Worm (Caenorhabditis elegans): ENCODE measurements around the gene clec-178.

clec-178 gene

ce11 chrIV:5605225-5605624 lies 48.5 kb upstream of the clec-178 start:
- TF ChIP-seq sem-4 (tag; optimal IDR thresholded peaks at IDR 0.05) (peak; percentile 19), egl-27 (tag; optimal IDR thresholded peaks at IDR 0.05) (no peak), gmeb-1 (tag; optimal IDR thresholded peaks at IDR 0.05) (no peak), nhr-129 (tag; optimal IDR thresholded peaks at IDR 0.05) (peak; percentile 19), elt-1 (tag; optimal IDR thresholded peaks at IDR 0.05) (no peak), alr-1 (tag; optimal IDR thresholded peaks at IDR 0.05) (no peak), skn-1 (tag; optimal IDR thresholded peaks at IDR 0.05) (no peak), lin-13 (GFP tag; optimal IDR thresholded peaks at IDR 0.05) (no peak), unc-39 (tag; optimal IDR thresholded peaks at IDR 0.05) (no peak), nhr-10 (tag; optimal IDR thresholded peaks at IDR 0.05) (no peak), F13H6.1 (tag; optimal IDR thresholded peaks at IDR 0.05) (no peak), sma-3 (GFP tag; optimal IDR thresholded peaks at IDR 0.05) (peak; percentile 38), unc-62 (GFP tag; optimal IDR thresholded peaks at IDR 0.05) (no peak), Y55F3AM.14 (GFP tag; optimal IDR thresholded peaks at IDR 0.05) (no peak), zag-1 (tag; optimal IDR thresholded peaks at IDR 0.05) (no peak), unc-55 (GFP tag; optimal IDR thresholded peaks at IDR 0.05) (peak; percentile 12), fos-1 (tag; optimal IDR thresholded peaks at IDR 0.05) (peak; percentile 28), ceh-16 (tag; optimal IDR thresholded peaks at IDR 0.05) (no peak), R02D3.7 (tag; optimal IDR thresholded peaks at IDR 0.05) (no peak), nhr-21 (tag; optimal IDR thresholded peaks at IDR 0.05) (peak; percentile 2)

ce11 chrIV:5607343-5607742 lies 46.4 kb upstream of the clec-178 start:
- TF ChIP-seq Y55F3AM.14 (GFP tag; optimal IDR thresholded peaks at IDR 0.05) (peak; percentile 91), nhr-10 (tag; optimal IDR thresholded peaks at IDR 0.05) (no peak), ama-1 (optimal IDR thresholded peaks at IDR 0.05) (peak; percentile 48), F13H6.1 (tag; optimal IDR thresholded peaks at IDR 0.05) (peak; percentile 95), crh-2 (tag; optimal IDR thresholded peaks at IDR 0.05) (peak; percentile 91), lsy-2 (tag; optimal IDR thresholded peaks at IDR 0.05) (peak in 1 of 2 experiments; percentile 90), ztf-11 (tag; optimal IDR thresholded peaks at IDR 0.05) (no peak), elt-1 (tag; optimal IDR thresholded peaks at IDR 0.05) (no peak), lin-11 (tag; optimal IDR thresholded peaks at IDR 0.05) (peak; percentile 13), R02D3.7 (tag; optimal IDR thresholded peaks at IDR 0.05) (no peak), zag-1 (tag; optimal IDR thresholded peaks at IDR 0.05) (peak; percentile 85), unc-39 (tag; optimal IDR thresholded peaks at IDR 0.05) (no peak), nhr-6 (tag; optimal IDR thresholded peaks at IDR 0.05) (peak; percentile 68), nhr-25 (tag; optimal IDR thresholded peaks at IDR 0.05) (peak; percentile 67), mab-5 (tag; optimal IDR thresholded peaks at IDR 0.05) (peak; percentile 48), snpc-4 (tag; optimal IDR thresholded peaks at IDR 0.05) (no peak), mbf-1 (tag; optimal IDR thresholded peaks at IDR 0.05) (no peak), mdl-1 (tag; optimal IDR thresholded peaks at IDR 0.05) (peak; percentile 81 to 82), ceh-82 (tag; optimal IDR thresholded peaks at IDR 0.05) (no peak), skn-1 (tag; optimal IDR thresholded peaks at IDR 0.05) (no peak), gmeb-1 (tag; optimal IDR thresholded peaks at IDR 0.05) (no peak), ztf-1 (GFP tag; conservative IDR thresholded peaks at IDR 0.05) (no peak), alr-1 (tag; optimal IDR thresholded peaks at IDR 0.05) (peak; percentile 53), sma-9 (GFP tag; optimal IDR thresholded peaks at IDR 0.05) (peak; percentile 95), sma-9 (tag; optimal IDR thresholded peaks at IDR 0.05) (no peak), lin-13 (GFP tag; optimal IDR thresholded peaks at IDR 0.05) (peak; percentile 46), nhr-237 (tag; optimal IDR thresholded peaks at IDR 0.05) (no peak), nhr-129 (tag; optimal IDR thresholded peaks at IDR 0.05) (peak; percentile 96), unc-55 (GFP tag; optimal IDR thresholded peaks at IDR 0.05) (peak; percentile 68), nhr-77 (tag; optimal IDR thresholded peaks at IDR 0.05) (no peak), unc-62 (GFP tag; optimal IDR thresholded peaks at IDR 0.05) (peak; percentile 54), lin-39 (tag; optimal IDR thresholded peaks at IDR 0.05) (no peak), C34F6.9 (tag; optimal IDR thresholded peaks at IDR 0.05) (peak; percentile 91), ceh-16 (tag; optimal IDR thresholded peaks at IDR 0.05) (no peak), peb-1 (tag; optimal IDR thresholded peaks at IDR 0.05) (no peak), nhr-12 (tag; optimal IDR thresholded peaks at IDR 0.05) (no peak), blmp-1 (tag; optimal IDR thresholded peaks at IDR 0.05; ENCODE audit: insufficient read depth) (peak; percentile 31), sem-4 (tag; optimal IDR thresholded peaks at IDR 0.05) (peak; percentile 93), elt-3 (tag; optimal IDR thresholded peaks at IDR 0.05) (no peak), aly-2 (tag; optimal IDR thresholded peaks at IDR 0.05) (no peak), dmd-4 (tag; optimal IDR thresholded peaks at IDR 0.05) (no peak), nhr-11 (tag; optimal IDR thresholded peaks at IDR 0.05) (peak; percentile 31), nhr-21 (tag; optimal IDR thresholded peaks at IDR 0.05) (peak; percentile 45), egl-27 (tag; optimal IDR thresholded peaks at IDR 0.05) (peak; percentile 87), ZK546.5 (tag; optimal IDR thresholded peaks at IDR 0.05) (no peak), sma-3 (GFP tag; optimal IDR thresholded peaks at IDR 0.05) (peak; percentile 61), fos-1 (tag; optimal IDR thresholded peaks at IDR 0.05) (peak; percentile 84), ztf-4 (tag; optimal IDR thresholded peaks at IDR 0.05) (peak; percentile 45), nhr-23 (tag; optimal IDR thresholded peaks at IDR 0.05) (no peak)
